Worm (Caenorhabditis elegans) whole organism, L4 larva: ENCODE measurements around the gene F15D4.4.

Source experiments
- F44E2.7 ChIP-seq: fragments of 200-800 bp; sonication (Bioruptor generic); IDR thresholded peaks from 2 replicates; pipeline ENCODE4 v2.1.2; 2022; ENCODE audit warnings: missing genetic modification characterization, missing compliant biosample characterization
- Y5F2A.4 ChIP-seq: fragments of 200-800 bp; sonication (Bioruptor generic); optimal IDR thresholded peaks from 2 replicates; lab custom pipeline; 2018; ENCODE audit warnings: mild to moderate bottlenecking, missing genetic modification characterization, missing compliant biosample characterization
- dmd-8 ChIP-seq: fragments of 200-800 bp; sonication (Bioruptor generic); IDR thresholded peaks from 2 replicates; pipeline ENCODE4 v1.3.6; 2022; ENCODE audit warnings: missing genetic modification characterization, missing compliant biosample characterization
- duxl-1 ChIP-seq: sonication (generic microtip); optimal IDR thresholded peaks from 2 replicates; lab custom pipeline; 2016; ENCODE audit warnings: mild to moderate bottlenecking, missing genetic modification characterization, moderate library complexity, missing compliant biosample characterization; ENCODE audit not compliant: poor library complexity
- fkh-10 ChIP-seq: fragments of 150-350 bp; optimal IDR thresholded peaks from 2 replicates; lab custom pipeline; 2014; ENCODE audit warnings: missing biosample characterization, missing genetic modification reagents, missing genetic modification characterization
- hlh-30 ChIP-seq: sonication (generic microtip); optimal IDR thresholded peaks from 2 replicates; lab custom pipeline; 2017; ENCODE audit warnings: antibody characterized with exemption, mild to moderate bottlenecking, missing genetic modification characterization, missing compliant biosample characterization; ENCODE audit not compliant: insufficient read depth
- lsy-2 ChIP-seq, 2 experiments: fragments of 150-350 bp in 1 of 2; sonication (generic microtip) in 1 of 2; optimal IDR thresholded peaks; 2 replicates each; lab custom pipeline; 2014 to 2017; ENCODE audit warnings: missing biosample characterization in 2 of 2, missing genetic modification characterization in 2 of 2
- mdl-1 ChIP-seq, 2 experiments: fragments of 150-350 bp in 1 of 2; sonication (generic microtip) in 1 of 2; optimal IDR thresholded peaks; 2 replicates each; lab custom pipeline; 2014 to 2017; ENCODE audit warnings: missing biosample characterization in 2 of 2, missing genetic modification characterization in 2 of 2
- mxl-2 ChIP-seq: fragments of 200-800 bp; sonication (Bioruptor generic); conservative IDR thresholded peaks from 2 replicates; pipeline ENCODE4 v1.3.6; 2022; ENCODE audit warnings: missing genetic modification reagents, missing genetic modification characterization, missing compliant biosample characterization
- nhr-10 ChIP-seq: fragments of 150-350 bp; optimal IDR thresholded peaks from 2 replicates; lab custom pipeline; 2014; ENCODE audit warnings: missing biosample characterization, missing genetic modification characterization
- nhr-237 ChIP-seq: sonication (generic microtip); optimal IDR thresholded peaks from 2 replicates; lab custom pipeline; 2017; ENCODE audit warnings: missing biosample characterization, missing genetic modification characterization
- pha-4 ChIP-seq, 2 experiments: fragments of 150-350 bp in 1 of 2; fragments of 200-800 bp in 1 of 2; sonication (Bioruptor generic) in 1 of 2; IDR thresholded peaks in 1 of 2; optimal IDR thresholded peaks in 1 of 2; 2 replicates each; pipeline versions ENCODE4 v1.3.6 to Lab custom; 2014 to 2022; ENCODE audit warnings: missing genetic modification characterization in 2 of 2, missing genetic modification reagents in 2 of 2, missing biosample characterization in 1 of 2, missing compliant biosample characterization in 1 of 2
- vab-7 ChIP-seq: fragments of 200-800 bp; sonication (Bioruptor generic); IDR thresholded peaks from 2 replicates; pipeline ENCODE4 v1.3.6; 2022; ENCODE audit warnings: missing genetic modification reagents, missing genetic modification characterization, missing compliant biosample characterization
- zag-1 ChIP-seq: fragments of 150-350 bp; optimal IDR thresholded peaks from 2 replicates; lab custom pipeline; 2014; ENCODE audit warnings: missing biosample characterization, missing genetic modification characterization

DNA sequence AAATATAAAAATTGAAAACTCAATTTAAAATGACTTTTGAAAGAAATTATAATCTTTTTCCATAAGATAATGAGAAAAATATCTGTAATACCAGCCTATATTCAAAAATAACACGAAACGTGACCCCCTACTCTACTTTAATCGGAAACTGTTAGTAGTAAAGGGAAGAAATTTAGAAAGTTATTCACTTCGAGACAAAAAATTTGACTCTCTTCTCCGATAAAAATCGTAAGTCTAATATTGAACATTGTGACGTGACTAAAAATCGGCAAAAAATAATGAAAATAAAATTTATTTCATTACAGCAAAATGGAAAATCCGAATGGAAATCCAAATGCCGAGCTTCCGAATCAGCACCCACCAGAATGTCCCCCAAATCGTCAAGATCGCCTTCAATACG lies 6.0 kb upstream of the F15D4.4 start, which contains the start of gene F15D4.6:
- TF ChIP-seq mxl-2 (GFP tag; lab: Robert Waterston, UW): no peak
- no peak for TF ChIP-seq zag-1
- no peak for TF ChIP-seq F44E2.7 (GFP tag; lab: Robert Waterston, UW)
- no peak for TF ChIP-seq nhr-237 (tag; lab: Kevin White, UChicago)
- TF ChIP-seq fkh-10: no peak
- no peak for TF ChIP-seq nhr-10 (tag; lab: Kevin White, UChicago)
- no peak for TF ChIP-seq hlh-30 (tag; lab: Kevin White, UChicago)
- TF ChIP-seq dmd-8: no peak
- no peak for TF ChIP-seq lsy-2 (tag; optimal IDR thresholded peaks at IDR 0.05; lab: Kevin White, UChicago)
- no peak for TF ChIP-seq vab-7
- no peak for TF ChIP-seq duxl-1
- TF ChIP-seq mdl-1 (tag; optimal IDR thresholded peaks at IDR 0.05; lab: Kevin White, UChicago): no peak
- TF ChIP-seq Y5F2A.4 (GFP tag; lab: Kevin White, UChicago): no peak
- no peak for TF ChIP-seq pha-4 (GFP tag; IDR thresholded peaks at IDR 0.05; lab: Robert Waterston, UW)
- TF ChIP-seq pha-4 (tag; optimal IDR thresholded peaks at IDR 0.05; lab: Kevin White, UChicago): no peak
